Fruit fly (Drosophila melanogaster) whole organism, embryonic: Measurements from ENCODE around the gene Uck.

Experiments
- CG14860 ChIP-seq: fragments of 200-800 bp; sonication (Bioruptor generic); IDR thresholded peaks from 3 replicates; pipeline ENCODE4 v1.3.6; 2022; ENCODE audit warnings: missing biosample characterization, missing genetic modification characterization; ENCODE audit not compliant: partially characterized antibody
- CG14965 ChIP-seq: fragments of 200-800 bp; sonication (Bioruptor generic); optimal IDR thresholded peaks from 2 replicates; lab custom pipeline; 2016; ENCODE audit warnings: missing biosample characterization, missing genetic modification characterization, borderline replicate concordance
- CG15269 ChIP-seq: fragments of 200-800 bp; sonication (Bioruptor generic); optimal IDR thresholded peaks from 2 replicates; lab custom pipeline; 2018; ENCODE audit warnings: missing biosample characterization, mild to moderate bottlenecking, missing genetic modification characterization, moderate library complexity
- CG2116 ChIP-seq: fragments of 200-800 bp; sonication (Bioruptor generic); optimal IDR thresholded peaks from 3 replicates; lab custom pipeline; 2018; ENCODE audit warnings: missing biosample characterization, mild to moderate bottlenecking, missing genetic modification characterization
- CG2678 ChIP-seq: fragments of 200-800 bp; sonication (Bioruptor generic); optimal IDR thresholded peaks from 3 replicates; lab custom pipeline; 2019; ENCODE audit warnings: missing biosample characterization, mild to moderate bottlenecking, missing genetic modification characterization, moderate library complexity
- CG2889 ChIP-seq: fragments of 200-800 bp; sonication (Bioruptor generic); IDR thresholded peaks from 3 replicates; pipeline ENCODE4 v1.3.6; 2022; ENCODE audit warnings: missing biosample characterization, missing genetic modification characterization
- CG30020 ChIP-seq: fragments of 200-800 bp; optimal IDR thresholded peaks from 2 replicates; lab custom pipeline; 2019; ENCODE audit warnings: missing biosample characterization, mild to moderate bottlenecking, missing genetic modification characterization, moderate library complexity
- CG30403 ChIP-seq: fragments of 200-800 bp; sonication (Bioruptor generic); optimal IDR thresholded peaks from 3 replicates; lab custom pipeline; 2016; ENCODE audit warnings: missing biosample characterization, missing genetic modification characterization
- CG3065 ChIP-seq: fragments of 200-800 bp; sonication (Bioruptor generic); optimal IDR thresholded peaks from 2 replicates; lab custom pipeline; 2016; ENCODE audit warnings: missing biosample characterization, missing genetic modification characterization
- CG32532 ChIP-seq: fragments of 200-800 bp; sonication (Bioruptor generic); IDR thresholded peaks from 2 replicates; pipeline ENCODE4 v1.3.6; 2022; ENCODE audit warnings: missing biosample characterization, missing genetic modification characterization
- CG32772 ChIP-seq: fragments of 200-800 bp; sonication (Bioruptor generic); IDR thresholded peaks from 2 replicates; pipeline ENCODE4 v1.3.6; 2022; ENCODE audit warnings: missing biosample characterization, missing genetic modification characterization
- CG4424 ChIP-seq: fragments of 200-800 bp; sonication (Bioruptor generic); optimal IDR thresholded peaks from 3 replicates; lab custom pipeline; 2016; ENCODE audit warnings: missing biosample characterization, missing genetic modification characterization
- CG4820 ChIP-seq: fragments of 200-800 bp; sonication (Bioruptor generic); optimal IDR thresholded peaks from 3 replicates; lab custom pipeline; 2016; ENCODE audit warnings: missing biosample characterization, missing genetic modification characterization
- CG5953 ChIP-seq: fragments of 200-800 bp; sonication (Bioruptor generic); IDR thresholded peaks from 2 replicates; pipeline ENCODE4 v1.3.6; 2022; ENCODE audit warnings: missing biosample characterization, missing genetic modification characterization
- CG6683 ChIP-seq: fragments of 200-800 bp; sonication (Bioruptor generic); optimal IDR thresholded peaks from 2 replicates; lab custom pipeline; 2017; ENCODE audit warnings: missing biosample characterization, mild to moderate bottlenecking, missing genetic modification characterization, missing genetic modification reagents
- CG8388 ChIP-seq: fragments of 200-800 bp; sonication (Bioruptor generic); optimal IDR thresholded peaks from 2 replicates; lab custom pipeline; 2019; ENCODE audit warnings: missing biosample characterization, mild to moderate bottlenecking, missing genetic modification characterization, moderate library complexity
- CG9215 ChIP-seq: fragments of 200-800 bp; sonication (Bioruptor generic); IDR thresholded peaks from 2 replicates; pipeline ENCODE4 v1.3.6; 2022; ENCODE audit warnings: missing biosample characterization, missing genetic modification characterization
- Dip2 ChIP-seq: fragments of 200-800 bp; sonication (Bioruptor generic); IDR thresholded peaks from 2 replicates; pipeline ENCODE4 v1.3.6; 2022; ENCODE audit warnings: missing biosample characterization, missing genetic modification characterization
- HLH4C ChIP-seq: fragments of 200-800 bp; sonication (Bioruptor generic); IDR thresholded peaks from 3 replicates; pipeline ENCODE4 v1.3.6; 2022; ENCODE audit warnings: missing biosample characterization, missing genetic modification characterization; ENCODE audit not compliant: partially characterized antibody
- Hey ChIP-seq: fragments of 200-800 bp; sonication (Bioruptor generic); optimal IDR thresholded peaks from 3 replicates; lab custom pipeline; 2018; ENCODE audit warnings: missing biosample characterization, mild to moderate bottlenecking, missing genetic modification characterization
- MBD-R2 ChIP-seq: fragments of 200-800 bp; sonication (Bioruptor generic); IDR thresholded peaks from 2 replicates; pipeline ENCODE4 v1.3.6; 2022; ENCODE audit warnings: missing biosample characterization, missing genetic modification characterization
- MTF-1 ChIP-seq: fragments of 200-800 bp; sonication (Bioruptor generic); optimal IDR thresholded peaks from 2 replicates; lab custom pipeline; 2018; ENCODE audit warnings: missing biosample characterization, mild to moderate bottlenecking, missing genetic modification characterization, borderline replicate concordance
- Pdp1 ChIP-seq, 2 experiments: fragments of 200-800 bp; sonication (Bioruptor generic); optimal IDR thresholded peaks; 3 replicates each; lab custom pipeline; 2016; ENCODE audit warnings: missing biosample characterization in 2 of 2, missing genetic modification characterization in 2 of 2, mild to moderate bottlenecking in 1 of 2, moderate library complexity in 1 of 2
- Ptx1 ChIP-seq: fragments of 200-800 bp; sonication (Bioruptor generic); IDR thresholded peaks from 2 replicates; pipeline ENCODE4 v1.3.6; 2022; ENCODE audit warnings: missing biosample characterization, missing genetic modification characterization
- Six4 ChIP-seq: fragments of 200-800 bp; sonication (Bioruptor generic); optimal IDR thresholded peaks from 2 replicates; lab custom pipeline; 2016; ENCODE audit warnings: missing biosample characterization, missing genetic modification characterization
- Sox100B ChIP-seq: fragments of 200-800 bp; sonication (Bioruptor generic); optimal IDR thresholded peaks from 3 replicates; lab custom pipeline; 2018; ENCODE audit warnings: missing biosample characterization, mild to moderate bottlenecking, missing genetic modification characterization
- Ssrp ChIP-seq: fragments of 200-800 bp; sonication (Bioruptor generic); optimal IDR thresholded peaks from 2 replicates; lab custom pipeline; 2018; ENCODE audit warnings: missing biosample characterization, mild to moderate bottlenecking, missing genetic modification characterization, moderate library complexity
- Trl ChIP-seq, 3 experiments: fragments of >200 bp in 2 of 3; fragments of 200-800 bp in 1 of 3; sonication (Bioruptor generic) in 1 of 3; optimal IDR thresholded peaks; 2 replicates in 1 of 3; 3 replicates in 2 of 3; lab custom pipeline; 2016 to 2017; ENCODE audit warnings: missing biosample characterization in 1 of 3, missing genetic modification characterization in 1 of 3
- YL-1 ChIP-seq: fragments of 200-800 bp; sonication (Bioruptor generic); optimal IDR thresholded peaks from 3 replicates; lab custom pipeline; 2017; ENCODE audit warnings: missing biosample characterization, mild to moderate bottlenecking, missing genetic modification characterization
- ab ChIP-seq: fragments of 200-800 bp; sonication (Bioruptor generic); optimal IDR thresholded peaks from 2 replicates; lab custom pipeline; 2016; ENCODE audit warnings: missing biosample characterization, missing genetic modification characterization
- bsh ChIP-seq, 2 experiments: fragments of 200-800 bp; sonication (Bioruptor generic); optimal IDR thresholded peaks; 2 replicates each; lab custom pipeline; 2017 to 2018; ENCODE audit warnings: mild to moderate bottlenecking in 2 of 2, missing biosample characterization in 2 of 2, missing genetic modification characterization in 2 of 2, moderate library complexity in 1 of 2
- corto ChIP-seq: fragments of 200-800 bp; sonication (Bioruptor generic); optimal IDR thresholded peaks from 2 replicates; lab custom pipeline; 2016; ENCODE audit warnings: missing biosample characterization, mild to moderate bottlenecking, missing genetic modification characterization, moderate library complexity
- dimm ChIP-seq: fragments of 200-800 bp; sonication (Bioruptor generic); IDR thresholded peaks from 2 replicates; pipeline ENCODE4 v1.3.6; 2022; ENCODE audit warnings: missing biosample characterization, missing genetic modification characterization
- emc ChIP-seq: fragments of 200-800 bp; sonication (Bioruptor generic); optimal IDR thresholded peaks from 2 replicates; lab custom pipeline; 2016; ENCODE audit warnings: missing biosample characterization, missing genetic modification characterization
- en ChIP-seq: fragments of 200-800 bp; sonication (Bioruptor generic); optimal IDR thresholded peaks from 2 replicates; lab custom pipeline; 2016; ENCODE audit warnings: missing biosample characterization, missing genetic modification characterization
- esg ChIP-seq: fragments of 200-800 bp; sonication (Bioruptor generic); conservative IDR thresholded peaks from 2 replicates; pipeline ENCODE4 v1.3.6; 2022; ENCODE audit warnings: missing biosample characterization, missing genetic modification characterization
- ftz-f1 ChIP-seq: fragments of 200-800 bp; sonication (Bioruptor generic); optimal IDR thresholded peaks from 2 replicates; lab custom pipeline; 2016; ENCODE audit warnings: missing biosample characterization, missing genetic modification characterization
- gce ChIP-seq: fragments of 200-800 bp; sonication (Bioruptor generic); IDR thresholded peaks from 3 replicates; pipeline ENCODE4 v1.3.6; 2022; ENCODE audit warnings: missing biosample characterization, missing genetic modification characterization
- gsb-n ChIP-seq: fragments of 200-800 bp; sonication (Bioruptor generic); optimal IDR thresholded peaks from 3 replicates; lab custom pipeline; 2018; ENCODE audit warnings: missing biosample characterization, mild to moderate bottlenecking, missing genetic modification characterization
- ind ChIP-seq: fragments of 200-800 bp; sonication (Bioruptor generic); optimal IDR thresholded peaks from 3 replicates; lab custom pipeline; 2016; ENCODE audit warnings: missing biosample characterization, missing genetic modification characterization
- inv ChIP-seq: fragments of 200-800 bp; sonication (Bioruptor generic); IDR thresholded peaks from 2 replicates; pipeline ENCODE4 v1.3.6; 2022; ENCODE audit warnings: missing biosample characterization, missing genetic modification characterization; ENCODE audit not compliant: partially characterized antibody
- kni ChIP-seq: fragments of 200-800 bp; sonication (Bioruptor generic); optimal IDR thresholded peaks from 3 replicates; lab custom pipeline; 2017; ENCODE audit warnings: mild to moderate bottlenecking, missing biosample characterization, missing genetic modification reagents, missing genetic modification characterization
- pfk ChIP-seq: fragments of 200-800 bp; sonication (Bioruptor generic); optimal IDR thresholded peaks from 2 replicates; lab custom pipeline; 2018; ENCODE audit warnings: missing biosample characterization, mild to moderate bottlenecking, missing genetic modification characterization, moderate library complexity
- pzg ChIP-seq: fragments of 200-800 bp; sonication (Bioruptor generic); optimal IDR thresholded peaks from 3 replicates; lab custom pipeline; 2018; ENCODE audit warnings: missing biosample characterization, mild to moderate bottlenecking, missing genetic modification characterization, moderate library complexity
- shn ChIP-seq: fragments of 200-800 bp; sonication (Bioruptor generic); optimal IDR thresholded peaks from 3 replicates; lab custom pipeline; 2016; ENCODE audit warnings: missing biosample characterization, missing genetic modification characterization
- ssp ChIP-seq: fragments of 200-800 bp; sonication (Bioruptor generic); IDR thresholded peaks from 2 replicates; pipeline ENCODE4 v1.3.6; 2022; ENCODE audit warnings: missing biosample characterization, missing genetic modification characterization
- stwl ChIP-seq: fragments of 200-800 bp; sonication (Bioruptor generic); optimal IDR thresholded peaks from 3 replicates; lab custom pipeline; 2018; ENCODE audit warnings: missing biosample characterization, mild to moderate bottlenecking, missing genetic modification characterization, moderate library complexity
- tna ChIP-seq: fragments of 200-800 bp; sonication (Bioruptor generic); IDR thresholded peaks from 2 replicates; pipeline ENCODE4 v1.3.6; 2022; ENCODE audit warnings: missing biosample characterization, missing genetic modification characterization; ENCODE audit not compliant: partially characterized antibody

The Uck gene

DNA sequence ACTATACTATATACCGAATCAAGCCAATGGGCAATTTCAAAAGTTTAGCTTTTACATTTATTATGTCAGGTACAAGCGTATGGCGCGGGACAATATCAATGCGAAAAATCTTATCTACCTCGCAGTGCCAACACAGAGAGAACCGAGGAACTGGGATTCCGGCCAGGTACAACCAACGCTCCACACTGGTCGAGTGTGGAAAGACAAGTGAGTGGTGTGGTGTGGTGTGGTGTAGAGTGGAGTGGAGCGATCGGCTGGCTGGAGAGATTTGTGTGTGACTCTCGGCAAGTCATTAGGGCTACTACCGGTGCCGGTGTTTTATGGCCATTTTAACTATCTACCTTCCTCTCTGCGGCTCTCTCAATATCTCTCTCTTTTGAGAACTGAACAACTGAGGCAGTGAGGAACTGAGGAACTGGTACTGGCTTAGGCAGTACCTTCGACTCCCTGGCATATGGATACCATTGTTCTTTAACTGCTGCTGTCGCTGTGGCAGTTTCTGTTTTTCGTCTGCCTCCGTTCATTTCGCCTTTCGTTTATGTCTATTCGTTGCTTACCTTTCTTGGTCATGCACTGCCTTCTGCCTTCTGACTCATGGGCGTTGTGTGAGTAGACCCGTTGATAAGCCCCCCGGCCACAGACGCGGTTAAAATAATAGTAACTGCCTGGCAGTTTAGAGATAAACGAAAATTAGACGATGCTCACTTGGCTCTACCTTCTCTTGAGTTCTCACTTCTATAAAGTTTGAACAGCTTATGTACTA is 30.5 kb upstream of the Uck start (continued):
- TF ChIP-seq ind (GFP tag; lab: Kevin White, UChicago) = peak; percentile 91
- no peak for TF ChIP-seq inv (GFP tag; lab: Robert Waterston, UW)
- peak; percentile 18 for TF ChIP-seq pzg
- TF ChIP-seq CG32772 (GFP tag; lab: Robert Waterston, UW) = peak; percentile 89
- TF ChIP-seq esg (GFP tag; lab: Robert Waterston, UW) = peak; percentile 82
- TF ChIP-seq bsh (GFP tag; optimal IDR thresholded peaks at IDR 0.05; lab: Kevin White, UChicago) = peak; percentile 83 to 92
- peak; percentile 85 for TF ChIP-seq Ssrp (tag; lab: Kevin White, UChicago)
- TF ChIP-seq gce = peak; percentile 85
- TF ChIP-seq emc (GFP tag; lab: Kevin White, UChicago) = peak; percentile 81
- TF ChIP-seq CG2889 (GFP tag; lab: Robert Waterston, UW) = peak; percentile 84
- TF ChIP-seq CG4424 = peak; percentile 88
- TF ChIP-seq pfk (GFP tag; lab: Kevin White, UChicago) = peak; percentile 37
- no peak for TF ChIP-seq Dip2 (GFP tag; lab: Robert Waterston, UW)
- TF ChIP-seq CG2678 (tag; lab: Kevin White, UChicago) = peak; percentile 94
- TF ChIP-seq Six4 (GFP tag; lab: Kevin White, UChicago) = peak; percentile 88
- peak; percentile 85 for TF ChIP-seq CG3065 (GFP tag; lab: Kevin White, UChicago)
- TF ChIP-seq Trl (optimal IDR thresholded peaks at IDR 0.05; lab: Kevin White, UChicago) = peak; percentile 83 to 90
- TF ChIP-seq Trl (GFP tag; optimal IDR thresholded peaks at IDR 0.05; lab: Kevin White, UChicago) = peak; percentile 88
- peak; percentile 80 for TF ChIP-seq MBD-R2
- peak; percentile 91 for TF ChIP-seq corto
- TF ChIP-seq ab (GFP tag; lab: Kevin White, UChicago) = peak; percentile 82
- TF ChIP-seq ftz-f1 (GFP tag; lab: Kevin White, UChicago) = no peak
- peak; percentile 17 for TF ChIP-seq stwl
- TF ChIP-seq CG4820 = peak; percentile 85
- TF ChIP-seq Sox100B (GFP tag; lab: Kevin White, UChicago) = peak; percentile 82
- TF ChIP-seq CG14965 = no peak
- TF ChIP-seq en = peak; percentile 57
- peak; percentile 77 for TF ChIP-seq CG6683 (GFP tag; lab: Kevin White, UChicago)
- peak; percentile 30 for TF ChIP-seq CG30020 (tag; lab: Kevin White, UChicago)
- TF ChIP-seq YL-1 (GFP tag; lab: Kevin White, UChicago) = peak; percentile 47
- peak; percentile 58 for TF ChIP-seq ssp (GFP tag; lab: Robert Waterston, UW)
- TF ChIP-seq dimm (GFP tag; lab: Robert Waterston, UW) = peak; percentile 74
- peak; percentile 80 for TF ChIP-seq CG5953 (GFP tag; lab: Robert Waterston, UW)
- TF ChIP-seq CG8388 (GFP tag; lab: Kevin White, UChicago) = peak; percentile 85
- TF ChIP-seq CG30403 (GFP tag; lab: Kevin White, UChicago) = peak; percentile 90
- peak; percentile 85 for TF ChIP-seq MTF-1
- peak; percentile 57 for TF ChIP-seq CG2116
- TF ChIP-seq Hey (tag; lab: Kevin White, UChicago) = peak; percentile 16
- no peak for TF ChIP-seq tna (GFP tag; lab: Robert Waterston, UW)
- TF ChIP-seq CG32532 (GFP tag; lab: Robert Waterston, UW) = peak; percentile 91
- TF ChIP-seq CG9215 = peak; percentile 72
- TF ChIP-seq kni (GFP tag; lab: Kevin White, UChicago) = peak; percentile 84
- peak; percentile 89 for TF ChIP-seq Ptx1
- TF ChIP-seq CG14860 = no peak
- no peak for TF ChIP-seq HLH4C (GFP tag; lab: Robert Waterston, UW)
- TF ChIP-seq CG15269 (tag; lab: Kevin White, UChicago) = peak; percentile 91
- TF ChIP-seq Pdp1 (GFP tag; optimal IDR thresholded peaks at IDR 0.05; lab: Kevin White, UChicago) = peak; percentile 90 to 93
- TF ChIP-seq shn (GFP tag; lab: Kevin White, UChicago) = peak; percentile 78
- TF ChIP-seq gsb-n = peak; percentile 84
